Fruit fly (Drosophila melanogaster): ENCODE data around the gene Cp15.

Gene Cp15

dm6 chr3L:8696487-8696954 lies 31.8 kb upstream of the Cp15 start (continued):
- peak; percentile 87 for TF ChIP-seq CG34376 (GFP tag; optimal IDR thresholded peaks at IDR 0.05)
- peak; percentile 71 for TF ChIP-seq CG15601 (tag; optimal IDR thresholded peaks at IDR 0.05)
- TF ChIP-seq CG9876 (GFP tag; optimal IDR thresholded peaks at IDR 0.05): no peak
- no peak for TF ChIP-seq CG4730 (GFP tag; IDR thresholded peaks at IDR 0.05)
- TF ChIP-seq slbo (GFP tag; IDR thresholded peaks at IDR 0.05): peak; percentile 42
- TF ChIP-seq aop (GFP tag; IDR thresholded peaks at IDR 0.05): 0 out of 2 replicates have a peak, but pooled peaks have one; percentile 3
- no peak for TF ChIP-seq HLH54F (GFP tag; optimal IDR thresholded peaks at IDR 0.05)
- TF ChIP-seq E2f2 (GFP tag; IDR thresholded peaks at IDR 0.05): peak; percentile 37; the same call in 1 of the 2 replicates
- TF ChIP-seq pnt (GFP tag; optimal IDR thresholded peaks at IDR 0.05): no peak
- peak; percentile 5; the same call in 1 of the 2 replicates for TF ChIP-seq ranshi (GFP tag; IDR thresholded peaks at IDR 0.05)
- TF ChIP-seq hbn (GFP tag; IDR thresholded peaks at IDR 0.05; ENCODE audit: partially characterized antibody): no peak
- TF ChIP-seq CG6813 (GFP tag; optimal IDR thresholded peaks at IDR 0.05): peak; percentile 88
- TF ChIP-seq CTCF (GFP tag; optimal IDR thresholded peaks at IDR 0.05): peak; percentile 12
- TF ChIP-seq Tbp (GFP tag; optimal IDR thresholded peaks at IDR 0.05): no peak
- TF ChIP-seq CG14050 (GFP tag; IDR thresholded peaks at IDR 0.05): no peak; the same call in 2 of the 3 replicates
- peak; percentile 20 for TF ChIP-seq CG17802 (tag; optimal IDR thresholded peaks at IDR 0.05)
- no peak for TF ChIP-seq pan (optimal IDR thresholded peaks at IDR 0.05)
- peak in 1 of 2 experiments; percentile 61 for TF ChIP-seq pan (GFP tag; optimal IDR thresholded peaks at IDR 0.05 in 1 of 2, IDR thresholded peaks at IDR 0.05 in 1 of 2)
- TF ChIP-seq CG3281 (GFP tag; optimal IDR thresholded peaks at IDR 0.05): peak; percentile 70
- TF ChIP-seq CG1529 (GFP tag; optimal IDR thresholded peaks at IDR 0.05): peak; percentile 76
- peak; percentile 63 for TF ChIP-seq Fer3 (tag; optimal IDR thresholded peaks at IDR 0.05)
- TF ChIP-seq CG18476 (GFP tag; optimal IDR thresholded peaks at IDR 0.05): peak; percentile 16
- peak; percentile 5 for TF ChIP-seq CG15011 (GFP tag; optimal IDR thresholded peaks at IDR 0.05)
- TF ChIP-seq CG6689 (GFP tag; IDR thresholded peaks at IDR 0.05): 0 out of 2 replicates have a peak, but pooled peaks have one; percentile 8
- peak; percentile 22 for TF ChIP-seq CG31365 (tag; optimal IDR thresholded peaks at IDR 0.05)
- TF ChIP-seq exex (tag; optimal IDR thresholded peaks at IDR 0.05): peak; percentile 38
- peak; percentile 90 for TF ChIP-seq ftz-f1 (GFP tag; optimal IDR thresholded peaks at IDR 0.05)
- TF ChIP-seq CG11093 (GFP tag; IDR thresholded peaks at IDR 0.05): peak; percentile 13; the same call in 1 of the 3 replicates
- no peak for TF ChIP-seq CG2129 (GFP tag; IDR thresholded peaks at IDR 0.05; ENCODE audit: partially characterized antibody)
- TF ChIP-seq tin (GFP tag; optimal IDR thresholded peaks at IDR 0.05): peak; percentile 35
- peak; percentile 10 for TF ChIP-seq Dad (GFP tag; optimal IDR thresholded peaks at IDR 0.05)
- peak; percentile 32 for TF ChIP-seq B-H2 (GFP tag; optimal IDR thresholded peaks at IDR 0.05)
- peak; percentile 57 for TF ChIP-seq HmgZ (tag; optimal IDR thresholded peaks at IDR 0.05)
- TF ChIP-seq kay (GFP tag; optimal IDR thresholded peaks at IDR 0.05): peak; percentile 51
- TF ChIP-seq Blimp-1 (GFP tag; optimal IDR thresholded peaks at IDR 0.05): peak; percentile 60
- peak; percentile 69 for TF ChIP-seq Meics (GFP tag; optimal IDR thresholded peaks at IDR 0.05)
- peak; percentile 82 for TF ChIP-seq rib (GFP tag; IDR thresholded peaks at IDR 0.05)
- 0 out of 4 replicates have a peak, but pooled peaks have one; percentile 13 for TF ChIP-seq Dll (GFP tag; IDR thresholded peaks at IDR 0.05; ENCODE audit: partially characterized antibody)
- 0 out of 2 replicates have a peak, but pooled peaks have one; percentile 25 for TF ChIP-seq CG31224 (GFP tag; IDR thresholded peaks at IDR 0.05)
- peak; percentile 40 for TF ChIP-seq Side (GFP tag; optimal IDR thresholded peaks at IDR 0.05)
- TF ChIP-seq CG15269 (tag; optimal IDR thresholded peaks at IDR 0.05): peak; percentile 49
- no peak for TF ChIP-seq CG8290 (GFP tag; optimal IDR thresholded peaks at IDR 0.05)
- peak in 1 of 2 experiments; percentile 60 for TF ChIP-seq CG8290 (tag; optimal IDR thresholded peaks at IDR 0.05)
- peak; percentile 52 for TF ChIP-seq salm (tag; optimal IDR thresholded peaks at IDR 0.05)
- TF ChIP-seq trem (tag; optimal IDR thresholded peaks at IDR 0.05): peak; percentile 1
- TF ChIP-seq CG34422 (GFP tag; IDR thresholded peaks at IDR 0.05): peak; percentile 60; the same call in 1 of the 3 replicates
- peak; percentile 0 for TF ChIP-seq HmgD (GFP tag; optimal IDR thresholded peaks at IDR 0.05)
- TF ChIP-seq mirr (GFP tag; optimal IDR thresholded peaks at IDR 0.05): peak; percentile 79
- peak; percentile 62 for TF ChIP-seq dmrt99B (tag; optimal IDR thresholded peaks at IDR 0.05)
- TF ChIP-seq Asciz (GFP tag; optimal IDR thresholded peaks at IDR 0.05): peak; percentile 79
- TF ChIP-seq CG10431 (GFP tag; optimal IDR thresholded peaks at IDR 0.05): peak; percentile 82

Data from whole organism, embryonic.